Worm (Caenorhabditis elegans) whole organism, L3 larva: Measurements from ENCODE around the gene ooc-5.

Source experiments
- aly-2 ChIP-seq: fragments of 150-350 bp; optimal IDR thresholded peaks from 2 replicates; lab custom pipeline; 2014; ENCODE audit warnings: missing biosample characterization, missing genetic modification characterization
- ama-1 ChIP-seq: fragments of 150-350 bp; optimal IDR thresholded peaks from 2 replicates; lab custom pipeline; 2018
- ceh-16 ChIP-seq: sonication (generic microtip); optimal IDR thresholded peaks from 2 replicates; lab custom pipeline; 2017; ENCODE audit warnings: missing biosample characterization, missing genetic modification characterization
- jun-1 ChIP-seq: fragments of 150-350 bp; optimal IDR thresholded peaks from 2 replicates; lab custom pipeline; 2014; ENCODE audit warnings: missing biosample characterization, missing genetic modification reagents, missing genetic modification characterization
- nhr-12 ChIP-seq: fragments of 150-350 bp; optimal IDR thresholded peaks from 2 replicates; lab custom pipeline; 2014; ENCODE audit warnings: missing biosample characterization, missing genetic modification characterization
- nhr-25 ChIP-seq: sonication (generic microtip); optimal IDR thresholded peaks from 2 replicates; lab custom pipeline; 2017; ENCODE audit warnings: missing biosample characterization, missing genetic modification characterization

- no peak for TF ChIP-seq aly-2
- TF ChIP-seq ceh-16 (tag; lab: Kevin White, UChicago) = no peak
- no peak for TF ChIP-seq ama-1 (lab: Kevin White, UChicago)
- no peak for TF ChIP-seq nhr-12 (tag; lab: Kevin White, UChicago)
- no peak for TF ChIP-seq jun-1 (tag; lab: Kevin White, UChicago)
- TF ChIP-seq nhr-25 (tag; lab: Kevin White, UChicago) = no peak
These were observed 3.1 kb downstream of the ooc-5 start, which contains the start of gene ndub-2 for ce11 chrII:8996064-8996463.
